Fruit fly (Drosophila melanogaster): ENCODE data around the gene Act5C.

Gene Act5C

dm6 chrX:5888933-5889332, 11.7 kb upstream of the Act5C start (continued):
- TF ChIP-seq CG6254 (GFP tag; optimal IDR thresholded peaks at IDR 0.05): peak; percentile 27
- no peak for TF ChIP-seq Drgx (GFP tag; IDR thresholded peaks at IDR 0.05)
- no peak for TF ChIP-seq crc (GFP tag; optimal IDR thresholded peaks at IDR 0.05)
- TF ChIP-seq tio (GFP tag; optimal IDR thresholded peaks at IDR 0.05): no peak
- no peak for TF ChIP-seq CG13287 (GFP tag; IDR thresholded peaks at IDR 0.05; ENCODE audit: partially characterized antibody)
- peak; percentile 35 for TF ChIP-seq lab (GFP tag; optimal IDR thresholded peaks at IDR 0.05)
- TF ChIP-seq dati (GFP tag; IDR thresholded peaks at IDR 0.05): no peak
- no peak for TF ChIP-seq CG1233 (GFP tag; optimal IDR thresholded peaks at IDR 0.05)
- no peak for TF ChIP-seq CG6175 (GFP tag; IDR thresholded peaks at IDR 0.05)
- no peak for TF ChIP-seq al (GFP tag; IDR thresholded peaks at IDR 0.05)
- no peak for TF ChIP-seq Kr (GFP tag; optimal IDR thresholded peaks at IDR 0.05)
- TF ChIP-seq Ssrp (tag; optimal IDR thresholded peaks at IDR 0.05): no peak
- no peak for TF ChIP-seq Fer3 (tag; optimal IDR thresholded peaks at IDR 0.05)
- no peak for TF ChIP-seq HLH54F (GFP tag; optimal IDR thresholded peaks at IDR 0.05)
- peak; percentile 49 for TF ChIP-seq gsb-n (tag; optimal IDR thresholded peaks at IDR 0.05)
- no peak for TF ChIP-seq Sin3A (optimal IDR thresholded peaks at IDR 0.05)
- TF ChIP-seq Hmx (GFP tag; optimal IDR thresholded peaks at IDR 0.05): no peak
- TF ChIP-seq rib (GFP tag; IDR thresholded peaks at IDR 0.05): no peak
- TF ChIP-seq CG1024 (GFP tag; IDR thresholded peaks at IDR 0.05): no peak
- TF ChIP-seq sug (tag; optimal IDR thresholded peaks at IDR 0.05): no peak
- no peak for TF ChIP-seq Poxn (GFP tag; IDR thresholded peaks at IDR 0.05)
- TF ChIP-seq CG4282 (GFP tag; optimal IDR thresholded peaks at IDR 0.05): no peak
- no peak for TF ChIP-seq CG10274 (GFP tag; optimal IDR thresholded peaks at IDR 0.05)
- no peak for TF ChIP-seq TFAM (GFP tag; optimal IDR thresholded peaks at IDR 0.05)
- no peak for TF ChIP-seq CG12236 (GFP tag; optimal IDR thresholded peaks at IDR 0.05)
- no peak for TF ChIP-seq insv (GFP tag; optimal IDR thresholded peaks at IDR 0.05)

DNA sequence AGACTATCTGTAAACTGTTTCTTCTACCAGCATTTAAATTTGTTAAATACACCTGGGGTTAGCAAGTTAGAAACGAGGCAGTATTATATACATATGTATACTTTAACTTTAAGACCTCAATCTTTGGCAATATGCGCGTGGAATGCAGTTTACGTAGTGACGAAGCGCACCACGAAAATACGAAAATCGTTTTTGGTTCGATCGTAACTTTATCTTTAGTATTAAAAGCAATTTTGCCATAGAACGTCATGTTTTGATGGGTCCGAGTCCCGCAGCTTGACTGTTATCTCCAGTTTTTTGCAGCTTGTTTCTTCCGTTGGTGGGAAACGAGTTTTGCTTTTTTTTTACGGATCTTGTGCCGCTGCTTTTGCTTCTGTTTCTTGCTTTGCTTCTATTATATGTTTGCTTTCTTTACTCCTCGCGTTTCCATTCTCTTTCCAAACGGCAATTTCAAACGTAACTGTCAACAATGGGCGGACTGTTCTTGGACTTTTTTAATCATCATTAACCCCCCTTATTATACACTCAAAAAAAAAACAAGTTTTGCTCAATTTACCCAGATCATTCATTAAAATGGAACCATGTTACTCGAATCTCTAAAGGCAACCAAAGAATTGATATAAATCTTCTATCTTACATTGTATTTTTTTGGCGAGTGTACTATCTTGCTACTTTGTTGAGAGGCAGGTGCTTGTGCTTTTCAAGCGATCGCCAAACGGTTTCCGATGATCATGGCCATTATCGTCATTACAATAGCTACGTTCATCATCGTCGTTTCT, 8.8 kb upstream of the Act5C start:
- TF ChIP-seq klu (GFP tag; IDR thresholded peaks at IDR 0.05): 0 out of 2 replicates have a peak, but pooled peaks have one; percentile 17
- no peak for TF ChIP-seq ewg (GFP tag; optimal IDR thresholded peaks at IDR 0.05)
- no peak for TF ChIP-seq CG8281 (tag; optimal IDR thresholded peaks at IDR 0.05)
- no peak for TF ChIP-seq MTF-1 (GFP tag; optimal IDR thresholded peaks at IDR 0.05; ENCODE audit: borderline replicate concordance)
- TF ChIP-seq vnd (GFP tag; IDR thresholded peaks at IDR 0.05; ENCODE audit: partially characterized antibody): no peak
- no peak for TF ChIP-seq jumu (GFP tag; optimal IDR thresholded peaks at IDR 0.05)
- peak; percentile 21 for TF ChIP-seq tin (GFP tag; optimal IDR thresholded peaks at IDR 0.05)
- TF ChIP-seq CG4820 (GFP tag; optimal IDR thresholded peaks at IDR 0.05): no peak
- TF ChIP-seq dm (GFP tag; optimal IDR thresholded peaks at IDR 0.05): peak; percentile 13
- no peak for TF ChIP-seq CG4282 (GFP tag; optimal IDR thresholded peaks at IDR 0.05)
- peak; percentile 11 for TF ChIP-seq fd96Cb (tag; optimal IDR thresholded peaks at IDR 0.05)
- TF ChIP-seq CG1529 (GFP tag; optimal IDR thresholded peaks at IDR 0.05): no peak
- peak; percentile 13 for TF ChIP-seq Usf (GFP tag; optimal IDR thresholded peaks at IDR 0.05)
- no peak for TF ChIP-seq CG18011 (GFP tag; optimal IDR thresholded peaks at IDR 0.05)
- 0 out of 2 replicates have a peak, but pooled peaks have one; percentile 21 for TF ChIP-seq CG14667 (GFP tag; IDR thresholded peaks at IDR 0.05)
- TF ChIP-seq yki (optimal IDR thresholded peaks at IDR 0.05): no peak
- no peak for TF ChIP-seq CG7357 (GFP tag; IDR thresholded peaks at IDR 0.05)
- no peak for TF ChIP-seq sd (tag; optimal IDR thresholded peaks at IDR 0.05)
- no peak for TF ChIP-seq crol (GFP tag; IDR thresholded peaks at IDR 0.05)
- TF ChIP-seq CG12659 (GFP tag; optimal IDR thresholded peaks at IDR 0.05): peak; percentile 21
- TF ChIP-seq CG4404 (GFP tag; IDR thresholded peaks at IDR 0.05): no peak
- no peak for TF ChIP-seq Ptx1 (GFP tag; IDR thresholded peaks at IDR 0.05)
- TF ChIP-seq Opbp (GFP tag; IDR thresholded peaks at IDR 0.05; ENCODE audit: partially characterized antibody): no peak
- peak; percentile 92 for TF ChIP-seq Med (GFP tag)
- TF ChIP-seq gsb (GFP tag; IDR thresholded peaks at IDR 0.05): no peak
- TF ChIP-seq mld (GFP tag; IDR thresholded peaks at IDR 0.05; ENCODE audit: partially characterized antibody): no peak

Data from whole organism, embryonic.